Fruit fly (Drosophila melanogaster): ENCODE results near the gene Phb1.

Gene Phb1

dm6 chr2L:19123472-19124070, at the start of gene Phb1:
Gene Phb1, minus strand, starts transcription at chr2L:19123869.
- TF ChIP-seq Clk (GFP tag; optimal IDR thresholded peaks at IDR 0.05), result no peak
- TF ChIP-seq pad (GFP tag; optimal IDR thresholded peaks at IDR 0.05), result no peak
- no peak for TF ChIP-seq toe (GFP tag; optimal IDR thresholded peaks at IDR 0.05)
- TF ChIP-seq ovo (GFP tag; optimal IDR thresholded peaks at IDR 0.05), result no peak
- TF ChIP-seq cic (GFP tag; optimal IDR thresholded peaks at IDR 0.05), result no peak
- no peak for TF ChIP-seq Hr96 (GFP tag; optimal IDR thresholded peaks at IDR 0.05)
- TF ChIP-seq Mnt (GFP tag; optimal IDR thresholded peaks at IDR 0.05), result no peak
- no peak for TF ChIP-seq CG7101 (tag; optimal IDR thresholded peaks at IDR 0.05)
- no peak for TF ChIP-seq CG33017 (tag; optimal IDR thresholded peaks at IDR 0.05)
- no peak for TF ChIP-seq CG1620 (GFP tag; optimal IDR thresholded peaks at IDR 0.05)
- no peak for TF ChIP-seq bab1 (GFP tag; optimal IDR thresholded peaks at IDR 0.05)
- TF ChIP-seq CG12768 (GFP tag; optimal IDR thresholded peaks at IDR 0.05), result no peak
- no peak for TF ChIP-seq CG7045 (GFP tag; optimal IDR thresholded peaks at IDR 0.05)

- TF ChIP-seq tj (GFP tag; optimal IDR thresholded peaks at IDR 0.05), result no peak
- no peak for TF ChIP-seq pad (GFP tag; optimal IDR thresholded peaks at IDR 0.05)
- TF ChIP-seq CG5204 (GFP tag; optimal IDR thresholded peaks at IDR 0.05), result no peak
- TF ChIP-seq cnc (optimal IDR thresholded peaks at IDR 0.05), result no peak
- no peak for TF ChIP-seq kay (GFP tag; ENCODE audit: borderline replicate concordance)
- no peak for TF ChIP-seq CG12768 (GFP tag; optimal IDR thresholded peaks at IDR 0.05)
- TF ChIP-seq ovo (GFP tag; optimal IDR thresholded peaks at IDR 0.05), result no peak
- TF ChIP-seq CG11617 (GFP tag; optimal IDR thresholded peaks at IDR 0.05), result no peak
- TF ChIP-seq cic (GFP tag; optimal IDR thresholded peaks at IDR 0.05), result no peak
- no peak for TF ChIP-seq bab1 (GFP tag; optimal IDR thresholded peaks at IDR 0.05)
- TF ChIP-seq Mnt (GFP tag; optimal IDR thresholded peaks at IDR 0.05), result no peak
- no peak for TF ChIP-seq CG14711 (tag; optimal IDR thresholded peaks at IDR 0.05)
Observed at dm6 chr2L:19168095-19168697, 44.5 kb upstream of the Phb1 start.

dm6 chr2L:19167135-19167681, 43.5 kb upstream of the Phb1 start:
- TF ChIP-seq CG12768 (GFP tag; optimal IDR thresholded peaks at IDR 0.05), result no peak
- no peak for TF ChIP-seq tj (GFP tag; optimal IDR thresholded peaks at IDR 0.05)
- no peak for TF ChIP-seq cic (GFP tag; optimal IDR thresholded peaks at IDR 0.05)
- TF ChIP-seq Mnt (GFP tag; optimal IDR thresholded peaks at IDR 0.05), result no peak
- no peak for TF ChIP-seq CG33017 (tag; optimal IDR thresholded peaks at IDR 0.05)
- TF ChIP-seq ovo (GFP tag; optimal IDR thresholded peaks at IDR 0.05), result no peak
- no peak for TF ChIP-seq bab1 (GFP tag; optimal IDR thresholded peaks at IDR 0.05)
- no peak for TF ChIP-seq Clk (GFP tag; optimal IDR thresholded peaks at IDR 0.05)
- TF ChIP-seq CG14711 (tag; optimal IDR thresholded peaks at IDR 0.05), result no peak
- TF ChIP-seq toe (GFP tag; optimal IDR thresholded peaks at IDR 0.05), result no peak
- TF ChIP-seq pad (GFP tag; optimal IDR thresholded peaks at IDR 0.05), result no peak
- no peak for TF ChIP-seq cnc (optimal IDR thresholded peaks at IDR 0.05)
- TF ChIP-seq CG5204 (GFP tag; optimal IDR thresholded peaks at IDR 0.05), result no peak
- no peak for TF ChIP-seq CG7045 (GFP tag; optimal IDR thresholded peaks at IDR 0.05)
- no peak for TF ChIP-seq kay (GFP tag; ENCODE audit: borderline replicate concordance)

dm6 chr2L:19165998-19166397, 42.3 kb upstream of the Phb1 start:
- TF ChIP-seq pad (GFP tag; optimal IDR thresholded peaks at IDR 0.05), result peak; percentile 48
- peak; percentile 54 for TF ChIP-seq bab1 (GFP tag; optimal IDR thresholded peaks at IDR 0.05)
- TF ChIP-seq ovo (GFP tag; optimal IDR thresholded peaks at IDR 0.05), result no peak

DNA sequence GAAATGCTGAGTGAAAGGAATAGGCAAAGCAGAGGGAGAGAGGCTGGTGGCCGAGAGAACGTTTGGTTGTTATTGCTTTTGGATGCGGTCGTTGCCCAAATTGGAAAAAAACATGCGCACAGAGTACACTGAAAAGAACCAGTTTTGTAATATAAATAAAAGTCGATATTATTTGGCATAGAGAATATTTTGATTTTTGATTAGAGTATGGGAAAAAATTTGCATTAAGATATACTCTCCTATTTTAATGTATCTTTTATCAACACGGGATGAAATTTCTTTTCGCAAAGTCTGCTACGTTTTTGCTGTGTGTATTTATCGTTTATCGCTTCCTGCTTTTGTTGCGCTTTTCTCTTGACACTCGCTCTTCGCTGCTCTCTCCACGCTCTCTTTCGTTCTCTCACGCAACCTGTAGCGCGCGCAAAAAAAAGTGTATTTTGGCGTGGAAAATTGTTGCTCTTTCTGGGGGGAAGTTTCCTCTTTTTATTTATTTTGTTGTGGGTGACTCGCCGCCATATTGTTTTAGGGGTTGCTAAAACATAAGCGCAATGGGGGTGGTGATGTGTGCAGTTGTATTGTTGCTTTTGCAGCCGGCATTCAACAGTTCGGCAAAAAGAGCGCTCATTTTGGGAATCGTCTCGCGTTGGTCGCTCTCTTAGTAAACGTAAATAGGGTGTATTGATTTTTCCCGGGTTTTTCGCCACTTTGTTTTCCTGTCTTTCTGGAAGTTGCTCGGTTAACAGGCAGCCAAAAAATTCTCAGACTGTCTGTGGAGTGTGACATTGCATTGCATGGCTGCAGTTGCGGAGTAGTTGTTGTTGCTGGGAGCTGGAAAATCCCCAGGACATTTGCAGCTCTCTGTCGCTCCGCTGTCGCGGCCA, 41.5 kb upstream of the Phb1 start:
- TF ChIP-seq CG33017 (tag; optimal IDR thresholded peaks at IDR 0.05), result peak; percentile 91
- peak; percentile 35 for TF ChIP-seq Crg-1 (GFP tag; optimal IDR thresholded peaks at IDR 0.05)
- peak; percentile 85 for TF ChIP-seq CG7101 (tag; optimal IDR thresholded peaks at IDR 0.05)
- TF ChIP-seq Mnt (GFP tag; optimal IDR thresholded peaks at IDR 0.05), result peak; percentile 37
- peak; percentile 37 for TF ChIP-seq cic (GFP tag; optimal IDR thresholded peaks at IDR 0.05)
- TF ChIP-seq tj (GFP tag; optimal IDR thresholded peaks at IDR 0.05), result peak; percentile 59
- TF ChIP-seq Hr96 (GFP tag; optimal IDR thresholded peaks at IDR 0.05), result peak; percentile 84
- peak; percentile 81 for TF ChIP-seq CG5204 (GFP tag; optimal IDR thresholded peaks at IDR 0.05)
- peak; percentile 67 for TF ChIP-seq CG11617 (GFP tag; optimal IDR thresholded peaks at IDR 0.05)
- TF ChIP-seq kay (GFP tag; ENCODE audit: borderline replicate concordance), result no peak
- no peak for TF ChIP-seq ovo (GFP tag; optimal IDR thresholded peaks at IDR 0.05)
- peak; percentile 92 for TF ChIP-seq CG12768 (GFP tag; optimal IDR thresholded peaks at IDR 0.05)
- TF ChIP-seq bab1 (GFP tag; optimal IDR thresholded peaks at IDR 0.05), result peak; percentile 85
- TF ChIP-seq CG14711 (tag; optimal IDR thresholded peaks at IDR 0.05), result peak; percentile 87
- TF ChIP-seq toe (GFP tag; optimal IDR thresholded peaks at IDR 0.05), result peak; percentile 86
- no peak for TF ChIP-seq cnc (optimal IDR thresholded peaks at IDR 0.05)
- peak; percentile 86 for TF ChIP-seq Clk (GFP tag; optimal IDR thresholded peaks at IDR 0.05)
- TF ChIP-seq pad (GFP tag; optimal IDR thresholded peaks at IDR 0.05), result peak; percentile 52
- peak; percentile 90 for TF ChIP-seq CG7045 (GFP tag; optimal IDR thresholded peaks at IDR 0.05)
- peak; percentile 30 for TF ChIP-seq CG1620 (GFP tag; optimal IDR thresholded peaks at IDR 0.05)

All from whole organism, adult.